Worm (Caenorhabditis elegans) whole organism, L4/young adult: ENCODE data around the gene R07E5.6.

ENCODE experiments used
- W03F9.2 ChIP-seq: fragments of 150-350 bp; optimal IDR thresholded peaks from 2 replicates; lab custom pipeline; 2014; ENCODE audit warnings: missing biosample characterization, missing genetic modification characterization
- dao-5 ChIP-seq: sonication (generic microtip); optimal IDR thresholded peaks from 2 replicates; lab custom pipeline; 2016; ENCODE audit warnings: missing genotype, missing genetic modification characterization, moderate library complexity, missing compliant biosample characterization
- him-1 ChIP-seq: sonication (generic microtip); optimal IDR thresholded peaks from 2 replicates; lab custom pipeline; 2016; ENCODE audit warnings: missing genotype, missing genetic modification reagents, missing genetic modification characterization, missing compliant biosample characterization

DNA sequence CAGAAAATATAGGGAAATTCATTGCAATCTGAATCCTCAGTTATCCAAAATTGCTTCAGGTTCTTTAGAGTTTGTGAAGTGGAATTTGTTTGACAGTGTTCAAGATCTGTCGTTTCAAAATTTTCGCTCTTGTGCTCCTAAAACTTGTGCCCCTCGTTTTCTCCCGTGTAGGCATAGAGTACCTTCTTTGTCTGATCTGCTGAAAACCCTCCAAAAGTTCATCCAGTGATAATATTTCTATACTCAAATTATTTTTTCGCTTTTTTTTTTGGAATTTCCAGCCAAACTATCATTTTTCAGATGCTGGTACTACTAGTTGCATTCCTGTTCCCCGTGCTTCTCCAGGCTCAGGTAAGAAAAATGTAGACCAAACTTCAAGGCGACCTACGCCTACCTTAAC lies 4.1 kb upstream of the R07E5.6 start, which contains the start of gene R07E5.4:
- TF ChIP-seq him-1 (tag; lab: Kevin White, UChicago) (no peak), W03F9.2 (tag; lab: Kevin White, UChicago) (no peak), dao-5 (tag; lab: Kevin White, UChicago) (no peak)
